Fruit fly (Drosophila melanogaster) whole organism, adult: ENCODE data around the gene SIFaR.

Source experiments
- CG11617 ChIP-seq: fragments of 200-800 bp; sonication (Bioruptor generic); optimal IDR thresholded peaks from 2 replicates; lab custom pipeline; 2017; ENCODE audit warnings: mild to moderate bottlenecking, missing biosample characterization, missing genetic modification reagents, missing genetic modification characterization
- CG5204 ChIP-seq: fragments of 200-800 bp; sonication (Bioruptor generic); optimal IDR thresholded peaks from 2 replicates; lab custom pipeline; 2016; ENCODE audit warnings: missing biosample characterization, missing genetic modification characterization
- CG7045 ChIP-seq: fragments of 200-800 bp; sonication (Bioruptor generic); optimal IDR thresholded peaks from 2 replicates; lab custom pipeline; 2017; ENCODE audit warnings: missing biosample characterization, mild to moderate bottlenecking, missing genetic modification characterization
- Hr96 ChIP-seq: fragments of 200-800 bp; sonication (Bioruptor generic); optimal IDR thresholded peaks from 2 replicates; lab custom pipeline; 2016; ENCODE audit warnings: missing biosample characterization, missing genetic modification characterization
- kay ChIP-seq: fragments of 200-800 bp; sonication (Bioruptor generic); peaks from one replicate; lab custom pipeline; 2016; ENCODE audit warnings: missing biosample characterization, missing genetic modification characterization, borderline replicate concordance
- toe ChIP-seq: fragments of 200-800 bp; sonication (Bioruptor generic); optimal IDR thresholded peaks from 2 replicates; lab custom pipeline; 2016; ENCODE audit warnings: missing biosample characterization, missing genetic modification characterization

- TF ChIP-seq kay (GFP tag; lab: Kevin White, UChicago), result no peak
- no peak for TF ChIP-seq toe
- no peak for TF ChIP-seq CG5204 (GFP tag; lab: Kevin White, UChicago)
- no peak for TF ChIP-seq CG11617 (GFP tag; lab: Kevin White, UChicago)
- TF ChIP-seq CG7045 (GFP tag; lab: Kevin White, UChicago), result no peak
- no peak for TF ChIP-seq Hr96 (GFP tag; lab: Kevin White, UChicago)
These were observed 51.5 kb downstream of the SIFaR start, which contains the start of gene CG5892 for dm6 chr3R:21242318-21242717.
